Worm (Caenorhabditis elegans): Measurements from ENCODE around the gene gly-9.

- TF ChIP-seq ZK546.5 (tag; optimal IDR thresholded peaks at IDR 0.05) (no peak), aly-2 (tag; optimal IDR thresholded peaks at IDR 0.05) (no peak), unc-39 (tag; optimal IDR thresholded peaks at IDR 0.05) (no peak)
Measured at ce11 chrIII:11236788-11237187, 53.6 kb downstream of the gly-9 start, which contains the start of the genes Y47D3A.14 and aakb-2.
